Worm (Caenorhabditis elegans): ENCODE measurements around the gene gon-1.

The gon-1 gene

ce11 chrIV:9913064-9913463 lies 40.2 kb downstream of the gon-1 start (continued):
- TF ChIP-seq hlh-30 (tag; optimal IDR thresholded peaks at IDR 0.05; ENCODE audit: insufficient read depth) (no peak), ztf-11 (tag; optimal IDR thresholded peaks at IDR 0.05) (no peak), daf-19 (GFP tag; conservative IDR thresholded peaks at IDR 0.05) (no peak), vab-7 (GFP tag; IDR thresholded peaks at IDR 0.05) (no peak), nhr-111 (GFP tag; optimal IDR thresholded peaks at IDR 0.05) (no peak), mxl-3 (GFP tag; optimal IDR thresholded peaks at IDR 0.05) (peak; percentile 54), nhr-48 (tag; optimal IDR thresholded peaks at IDR 0.05) (peak; percentile 19), tag-97 (GFP tag; IDR thresholded peaks at IDR 0.05) (no peak), mep-1 (tag; optimal IDR thresholded peaks at IDR 0.05) (no peak), ama-1 (optimal IDR thresholded peaks at IDR 0.05) (no peak), attf-4 (tag; optimal IDR thresholded peaks at IDR 0.05) (no peak), nhr-28 (tag; optimal IDR thresholded peaks at IDR 0.05) (no peak), lin-29 (GFP tag; IDR thresholded peaks at IDR 0.05) (no peak), snpc-1.2 (GFP tag; IDR thresholded peaks at IDR 0.05) (no peak), T26A8.4 (GFP tag; IDR thresholded peaks at IDR 0.05) (0 out of 2 replicates have a peak, but pooled peaks have one; percentile 35), fos-1 (tag; optimal IDR thresholded peaks at IDR 0.05) (no peak), tra-1 (GFP tag; IDR thresholded peaks at IDR 0.05) (no peak), hlh-11 (tag; optimal IDR thresholded peaks at IDR 0.05) (peak; percentile 58)

- TF ChIP-seq dpl-1 (GFP tag; optimal IDR thresholded peaks at IDR 0.05) (no peak), rbr-2 (tag; optimal IDR thresholded peaks at IDR 0.05) (no peak), pqm-1 (tag; optimal IDR thresholded peaks at IDR 0.05) (no peak), lin-1 (GFP tag; IDR thresholded peaks at IDR 0.05) (no peak), Y5F2A.4 (GFP tag; optimal IDR thresholded peaks at IDR 0.05) (no peak), pha-4 (GFP tag; IDR thresholded peaks at IDR 0.05) (no peak), pha-4 (tag; optimal IDR thresholded peaks at IDR 0.05) (no peak), lim-7 (GFP tag; IDR thresholded peaks at IDR 0.05) (no peak), daf-8 (GFP tag; IDR thresholded peaks at IDR 0.05) (no peak), arid-1 (GFP tag; conservative IDR thresholded peaks at IDR 0.05) (no peak), lin-15B (tag; optimal IDR thresholded peaks at IDR 0.05) (no peak)
Observed at ce11 chrIV:9903608-9904007, 49.6 kb downstream of the gon-1 start, which contains the start of gene best-13. Gene best-13, plus strand, starts transcription at chrIV:9903908.

- TF ChIP-seq ces-1 (GFP tag; optimal IDR thresholded peaks at IDR 0.05) (peak; percentile 61), snpc-1.2 (GFP tag; IDR thresholded peaks at IDR 0.05) (no peak), dmd-6 (GFP tag; IDR thresholded peaks at IDR 0.05) (0 out of 2 replicates have a peak, but pooled peaks have one; percentile 5), mes-2 (tag; optimal IDR thresholded peaks at IDR 0.05; ENCODE audit: poor library complexity, severe bottlenecking) (peak; percentile 65), fkh-10 (GFP tag; optimal IDR thresholded peaks at IDR 0.05) (peak; percentile 25)
Observed at ce11 chrIV:9899227-9899626, 54.0 kb downstream of the gon-1 start.

DNA sequence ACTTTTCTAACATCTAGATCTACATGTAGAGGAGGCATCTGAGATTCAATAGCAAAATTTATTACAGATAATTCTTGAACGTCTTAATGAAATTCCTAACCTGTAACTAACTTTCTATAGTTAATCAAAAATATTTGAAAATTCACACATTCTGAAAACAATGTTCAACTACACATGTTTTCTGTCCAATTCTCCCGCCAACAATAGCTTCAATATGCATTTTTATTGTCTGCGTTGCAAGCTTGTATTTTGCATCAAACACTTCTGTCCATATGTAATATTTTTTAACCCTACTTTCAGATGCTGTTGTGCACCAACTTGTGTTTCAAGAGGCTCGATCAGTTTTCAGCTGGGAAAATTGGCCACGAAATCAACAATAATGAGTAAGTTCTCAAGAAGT lies 54.5 kb downstream of the gon-1 start, which contains the start of gene tbc-3:
TSS of gene tbc-3 (plus strand) at position 301 of the 400 bp plus-strand sequence.
- TF ChIP-seq dmd-9 (GFP tag; IDR thresholded peaks at IDR 0.05), result no peak
- 0 out of 2 replicates have a peak, but pooled peaks have one; percentile 4 for TF ChIP-seq dmd-6 (GFP tag; IDR thresholded peaks at IDR 0.05)
- TF ChIP-seq aha-1 (tag), result peak; percentile 58

DNA sequence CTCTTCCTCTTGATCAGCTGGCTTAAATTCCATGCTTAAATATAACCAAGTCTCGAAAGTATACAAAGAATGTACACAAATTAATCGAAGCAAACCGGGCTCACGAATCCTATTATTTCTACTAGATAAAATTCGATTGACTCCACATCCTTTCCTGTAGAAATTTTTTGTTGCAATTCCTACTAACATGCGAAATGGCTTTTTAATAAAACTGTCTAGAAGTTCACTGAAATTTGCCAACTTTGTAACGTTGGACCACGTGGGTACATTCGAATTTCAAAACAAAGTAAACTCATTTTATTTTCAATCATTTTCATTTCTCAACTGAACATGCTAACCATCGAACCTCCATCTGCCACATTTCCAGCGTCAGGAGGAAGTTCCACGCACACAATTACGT lies 58.1 kb downstream of the gon-1 start, which contains the start of gene ssp-32:
TSS of gene ssp-32 (plus strand) at position 301 of the 400 bp plus-strand sequence.
- no peak for TF ChIP-seq T20F7.1 (GFP tag; optimal IDR thresholded peaks at IDR 0.05)
- no peak for TF ChIP-seq mes-2 (tag; optimal IDR thresholded peaks at IDR 0.05; ENCODE audit: poor library complexity, severe bottlenecking)
- no peak for TF ChIP-seq daf-16 (GFP tag; optimal IDR thresholded peaks at IDR 0.05)
- no peak for TF ChIP-seq daf-16 (tag; optimal IDR thresholded peaks at IDR 0.05)
- no peak for TF ChIP-seq hmg-1.1 (GFP tag; IDR thresholded peaks at IDR 0.05)
- TF ChIP-seq nhr-10 (tag; optimal IDR thresholded peaks at IDR 0.05), result no peak
- no peak for TF ChIP-seq pqm-1 (tag; optimal IDR thresholded peaks at IDR 0.05)
- TF ChIP-seq ceh-20 (GFP tag; IDR thresholded peaks at IDR 0.05), result no peak
- no peak for TF ChIP-seq zfp-2 (tag; optimal IDR thresholded peaks at IDR 0.05)
- no peak for TF ChIP-seq sdz-12 (GFP tag; optimal IDR thresholded peaks at IDR 0.05)
- TF ChIP-seq Y75B8A.6 (GFP tag; IDR thresholded peaks at IDR 0.05), result no peak
- TF ChIP-seq snpc-1.2 (GFP tag; IDR thresholded peaks at IDR 0.05), result no peak
- TF ChIP-seq nhr-76 (tag; optimal IDR thresholded peaks at IDR 0.05), result no peak
- TF ChIP-seq dpl-1 (GFP tag; optimal IDR thresholded peaks at IDR 0.05), result no peak
- TF ChIP-seq hlh-30 (tag; optimal IDR thresholded peaks at IDR 0.05; ENCODE audit: insufficient read depth), result no peak
- no peak for TF ChIP-seq mxl-2 (GFP tag; conservative IDR thresholded peaks at IDR 0.05)
- no peak for TF ChIP-seq lin-15B (tag; optimal IDR thresholded peaks at IDR 0.05)
